Worm (Caenorhabditis elegans): ENCODE results near the gene M110.9.

M110.9 gene

DNA sequence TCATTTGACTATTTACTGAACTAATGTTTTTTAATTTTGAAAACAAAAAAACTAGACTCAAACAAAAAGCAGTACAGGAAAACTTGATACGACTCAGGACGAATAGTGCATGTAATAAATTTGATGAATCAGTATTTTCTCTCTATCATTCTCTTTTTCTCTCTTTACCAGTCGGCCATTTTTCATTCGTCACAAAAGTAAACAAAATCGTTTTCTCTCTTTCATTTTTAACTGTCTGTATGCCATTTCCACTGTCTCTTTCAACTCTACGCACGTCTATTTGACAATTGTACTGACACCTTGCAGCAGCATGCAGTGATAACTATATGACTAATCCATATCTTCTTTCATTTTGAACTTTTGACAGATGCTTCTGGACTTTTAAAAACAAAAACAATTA is 17.7 kb downstream of the M110.9 start, which contains the start of the genes F35C11.2 and F35C11.4:
TSS of gene F35C11.2 (minus strand) at position 90 of the 400 bp plus-strand sequence.
TSS of gene F35C11.4 (plus strand) at position 260 of the 400 bp plus-strand sequence.
- TF ChIP-seq che-1 (tag; optimal IDR thresholded peaks at IDR 0.05) (no peak), fkh-10 (GFP tag; optimal IDR thresholded peaks at IDR 0.05) (no peak), dve-1 (tag; optimal IDR thresholded peaks at IDR 0.05) (no peak), pat-9 (tag; optimal IDR thresholded peaks at IDR 0.05) (no peak), ceh-45 (GFP tag; IDR thresholded peaks at IDR 0.05) (no peak), elt-2 (tag; optimal IDR thresholded peaks at IDR 0.05) (no peak)

DNA sequence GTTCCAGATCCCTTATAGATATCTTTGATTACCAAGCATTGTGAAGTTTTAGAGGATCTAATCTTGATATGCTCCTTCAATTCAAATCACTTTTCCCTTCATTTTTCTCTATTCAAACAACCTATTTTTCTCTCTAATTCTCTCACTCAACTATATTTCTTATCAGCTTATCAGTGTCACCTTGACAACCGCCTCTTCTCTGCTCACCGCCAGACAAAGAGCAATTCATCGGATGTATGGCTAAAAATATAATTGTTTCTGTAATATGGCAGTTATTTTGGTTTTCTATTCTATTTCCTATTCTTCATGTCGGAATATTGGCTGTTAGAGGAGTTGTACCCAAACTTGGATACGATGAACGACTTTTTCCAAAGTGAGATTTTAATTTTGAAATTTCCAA is 18.6 kb downstream of the M110.9 start:
- no peak for TF ChIP-seq sox-2 (GFP tag; IDR thresholded peaks at IDR 0.05)
- TF ChIP-seq elt-2 (tag; optimal IDR thresholded peaks at IDR 0.05): peak; percentile 55

DNA sequence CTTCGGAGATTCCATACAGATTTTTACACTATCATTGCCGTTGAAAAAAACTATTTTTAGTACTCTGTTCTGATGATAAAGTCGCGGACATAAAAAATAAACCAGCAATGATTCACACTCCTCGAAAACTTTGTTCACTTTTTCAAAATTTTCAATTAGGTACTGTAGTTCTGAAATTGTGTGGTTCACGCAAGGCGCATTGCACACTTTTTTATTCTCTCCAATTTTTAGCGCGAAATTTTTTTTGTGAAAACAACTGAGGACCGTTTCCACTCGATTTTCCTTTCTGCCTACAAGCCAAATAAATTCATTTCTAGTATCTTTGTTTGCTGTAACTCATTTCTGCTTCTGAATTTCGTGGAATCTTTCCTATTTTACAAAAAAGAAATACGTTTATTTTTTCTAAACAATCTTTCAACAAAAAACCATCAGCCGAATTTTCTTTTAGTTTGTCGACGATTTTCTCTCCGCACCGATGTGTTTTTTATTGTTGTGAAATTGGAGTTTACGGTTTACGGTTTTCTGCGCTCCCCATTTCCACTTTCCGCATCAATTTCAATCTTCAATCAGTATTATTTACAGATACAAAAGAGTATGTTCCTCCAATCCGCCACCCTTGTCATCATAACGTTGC is 22.2 kb downstream of the M110.9 start, which contains the start of gene F35C11.5:
TSS of gene F35C11.5 (plus strand) at position 584 of the 634 bp plus-strand sequence.
- TF ChIP-seq sdc-2 (tag; optimal IDR thresholded peaks at IDR 0.05): no peak
- TF ChIP-seq ahr-1 (tag; optimal IDR thresholded peaks at IDR 0.05): no peak
- TF ChIP-seq nfya-1 (tag; optimal IDR thresholded peaks at IDR 0.05): no peak
- no peak for TF ChIP-seq gmeb-2 (tag; optimal IDR thresholded peaks at IDR 0.05)
- no peak for TF ChIP-seq fax-1 (tag; optimal IDR thresholded peaks at IDR 0.05)
- TF ChIP-seq ceh-18 (tag; optimal IDR thresholded peaks at IDR 0.05): no peak

DNA sequence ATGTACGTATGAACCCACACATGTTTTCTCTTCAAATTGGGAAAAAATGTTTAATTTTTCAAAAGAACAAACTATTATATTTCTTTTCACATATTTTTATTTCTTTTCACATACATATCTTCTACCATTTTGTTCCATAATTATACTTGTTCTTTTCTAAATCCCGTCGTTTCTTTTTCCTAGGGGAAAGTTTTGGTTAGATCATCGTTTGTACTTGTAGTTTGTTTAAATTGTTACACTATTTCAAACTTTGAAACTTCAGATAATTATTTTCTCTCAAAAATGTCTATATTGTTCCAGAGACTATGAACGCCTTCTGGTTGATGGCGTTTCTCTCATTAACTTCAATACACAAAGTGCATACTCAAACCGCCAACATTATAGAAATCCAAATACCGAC is 24.9 kb downstream of the M110.9 start, which contains the start of gene F35C11.7:
TSS of gene F35C11.7 (plus strand) at position 301 of the 400 bp plus-strand sequence.
- TF ChIP-seq odd-2 (tag; optimal IDR thresholded peaks at IDR 0.05): no peak
- no peak for TF ChIP-seq ref-2 (tag; optimal IDR thresholded peaks at IDR 0.05)
- TF ChIP-seq F13H6.1 (tag; optimal IDR thresholded peaks at IDR 0.05): no peak

DNA sequence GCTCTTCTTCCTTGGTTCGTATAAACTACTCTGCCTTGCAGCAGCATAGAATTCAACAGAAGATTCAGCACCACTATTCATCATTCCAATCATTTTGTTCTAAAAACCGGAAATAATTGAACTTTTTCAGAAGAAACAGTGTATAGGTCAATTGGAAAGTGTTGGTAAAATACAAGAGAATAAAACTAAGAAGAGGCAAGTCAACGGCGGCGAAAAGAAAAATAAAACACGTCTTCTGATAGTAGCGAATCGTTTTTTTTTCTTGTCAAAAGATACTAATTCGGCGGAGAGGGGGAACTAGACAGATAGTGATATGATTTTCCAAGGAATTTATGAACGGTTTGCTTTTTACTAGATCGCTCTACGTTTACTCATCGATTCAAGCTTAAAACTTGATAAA is 28.0 kb downstream of the M110.9 start, which contains the start of gene F35C11.6:
TSS of gene F35C11.6 (minus strand) at position 101 of the 400 bp plus-strand sequence.
- TF ChIP-seq sox-2 (GFP tag; IDR thresholded peaks at IDR 0.05) (no peak), ztf-16 (tag; optimal IDR thresholded peaks at IDR 0.05) (no peak), che-1 (tag; optimal IDR thresholded peaks at IDR 0.05) (no peak), ceh-22 (tag; optimal IDR thresholded peaks at IDR 0.05) (no peak), ceh-6 (GFP tag; optimal IDR thresholded peaks at IDR 0.05) (no peak), ama-1 (optimal IDR thresholded peaks at IDR 0.05) (no peak), pag-3 (tag; optimal IDR thresholded peaks at IDR 0.05; ENCODE audit: borderline replicate concordance) (no peak), hlh-13 (GFP tag; optimal IDR thresholded peaks at IDR 0.05) (no peak), tbx-7 (tag; optimal IDR thresholded peaks at IDR 0.05) (no peak), ceh-45 (GFP tag; IDR thresholded peaks at IDR 0.05) (no peak), ceh-34 (tag; optimal IDR thresholded peaks at IDR 0.05) (no peak), sdc-2 (tag; optimal IDR thresholded peaks at IDR 0.05) (no peak), lim-6 (tag; optimal IDR thresholded peaks at IDR 0.05) (no peak), C38D4.7 (GFP tag; optimal IDR thresholded peaks at IDR 0.05) (no peak), ceh-24 (tag; optimal IDR thresholded peaks at IDR 0.05) (no peak), nhr-11 (tag; optimal IDR thresholded peaks at IDR 0.05) (no peak), ceh-48 (tag; optimal IDR thresholded peaks at IDR 0.05) (no peak), hlh-6 (tag; optimal IDR thresholded peaks at IDR 0.05) (no peak), sox-4 (tag; optimal IDR thresholded peaks at IDR 0.05) (no peak), F13H6.1 (tag; optimal IDR thresholded peaks at IDR 0.05) (no peak)

DNA sequence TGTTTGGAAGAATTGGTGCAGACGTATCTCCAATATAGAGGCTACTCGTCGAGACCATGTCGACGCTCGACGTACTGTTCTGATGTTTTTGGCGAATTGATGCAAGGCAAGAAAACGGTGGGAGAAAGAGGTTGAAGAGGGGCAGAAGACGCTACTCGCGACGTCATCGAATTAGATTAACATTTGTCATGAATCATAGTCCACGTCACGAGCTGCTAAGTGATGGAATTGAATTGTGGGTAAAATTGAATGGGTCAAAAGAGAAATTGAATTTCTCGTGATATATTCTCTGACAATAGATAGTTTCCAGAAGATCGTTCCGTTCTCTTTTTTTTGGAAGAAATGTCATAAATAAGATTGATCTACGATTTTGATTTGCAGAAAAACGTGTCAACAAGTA is 28.6 kb downstream of the M110.9 start:
- TF ChIP-seq K02D7.2 (tag; optimal IDR thresholded peaks at IDR 0.05) (no peak), madf-2 (tag; optimal IDR thresholded peaks at IDR 0.05) (no peak), tbx-7 (tag; optimal IDR thresholded peaks at IDR 0.05) (no peak), zip-5 (tag; optimal IDR thresholded peaks at IDR 0.05) (no peak), ceh-18 (tag; optimal IDR thresholded peaks at IDR 0.05) (no peak), ttx-3 (tag; optimal IDR thresholded peaks at IDR 0.05) (no peak), hlh-15 (tag; optimal IDR thresholded peaks at IDR 0.05) (no peak), pha-2 (tag; optimal IDR thresholded peaks at IDR 0.05) (no peak), sox-4 (tag; optimal IDR thresholded peaks at IDR 0.05) (no peak), dmd-4 (tag; optimal IDR thresholded peaks at IDR 0.05; ENCODE audit: borderline replicate concordance) (no peak), ahr-1 (tag; optimal IDR thresholded peaks at IDR 0.05) (no peak), nhr-11 (tag; optimal IDR thresholded peaks at IDR 0.05) (no peak), elt-4 (tag; optimal IDR thresholded peaks at IDR 0.05) (no peak), C08G9.2 (tag; optimal IDR thresholded peaks at IDR 0.05) (no peak), unc-86 (tag; optimal IDR thresholded peaks at IDR 0.05) (no peak)

Data from whole organism, late embryonic.